Fruit fly (Drosophila melanogaster) whole organism, embryonic: ENCODE measurements around the gene RabX4.
A peak's percentile ranks its signal among the peaks of the same experiment; 100 is the strongest.

Source experiments
- CG10543 ChIP-seq: fragments of 200-800 bp; sonication (Bioruptor generic); optimal IDR thresholded peaks from 3 replicates; lab custom pipeline; 2017; ENCODE audit warnings: missing biosample characterization, mild to moderate bottlenecking, missing genetic modification characterization, moderate library complexity
- CG12219 ChIP-seq: fragments of 200-800 bp; sonication (Bioruptor generic); optimal IDR thresholded peaks from 3 replicates; lab custom pipeline; 2018; ENCODE audit warnings: missing biosample characterization, mild to moderate bottlenecking, missing genetic modification characterization
- CG13123 ChIP-seq: fragments of 200-800 bp; sonication (Bioruptor generic); optimal IDR thresholded peaks from 2 replicates; lab custom pipeline; 2016; ENCODE audit warnings: missing biosample characterization, missing genetic modification characterization
- CG14050 ChIP-seq: fragments of 200-800 bp; sonication (Bioruptor generic); IDR thresholded peaks from 3 replicates; pipeline ENCODE4 v1.3.6; 2022; ENCODE audit warnings: missing biosample characterization, missing genetic modification characterization
- CG14860 ChIP-seq: fragments of 200-800 bp; sonication (Bioruptor generic); IDR thresholded peaks from 3 replicates; pipeline ENCODE4 v1.3.6; 2022; ENCODE audit warnings: missing biosample characterization, missing genetic modification characterization; ENCODE audit not compliant: partially characterized antibody
- CG14965 ChIP-seq: fragments of 200-800 bp; sonication (Bioruptor generic); optimal IDR thresholded peaks from 2 replicates; lab custom pipeline; 2016; ENCODE audit warnings: missing biosample characterization, missing genetic modification characterization, borderline replicate concordance
- CG1603 ChIP-seq: fragments of 200-800 bp; sonication (Bioruptor generic); optimal IDR thresholded peaks from 2 replicates; lab custom pipeline; 2019; ENCODE audit warnings: missing biosample characterization, mild to moderate bottlenecking, missing genetic modification characterization, moderate library complexity
- CG17385 ChIP-seq: fragments of 200-800 bp; sonication (Bioruptor generic); optimal IDR thresholded peaks from 3 replicates; lab custom pipeline; 2018; ENCODE audit warnings: missing biosample characterization, mild to moderate bottlenecking, missing genetic modification characterization
- CG1792 ChIP-seq: fragments of 200-800 bp; sonication (Bioruptor generic); optimal IDR thresholded peaks from 2 replicates; lab custom pipeline; 2016; ENCODE audit warnings: missing biosample characterization, missing genetic modification characterization
- CG2116 ChIP-seq: fragments of 200-800 bp; sonication (Bioruptor generic); optimal IDR thresholded peaks from 3 replicates; lab custom pipeline; 2018; ENCODE audit warnings: missing biosample characterization, mild to moderate bottlenecking, missing genetic modification characterization
- CG2120 ChIP-seq: fragments of 200-800 bp; sonication (Bioruptor generic); optimal IDR thresholded peaks from 3 replicates; lab custom pipeline; 2016; ENCODE audit warnings: missing biosample characterization, missing genetic modification characterization
- CG32532 ChIP-seq: fragments of 200-800 bp; sonication (Bioruptor generic); IDR thresholded peaks from 2 replicates; pipeline ENCODE4 v1.3.6; 2022; ENCODE audit warnings: missing biosample characterization, missing genetic modification characterization
- CG34376 ChIP-seq: fragments of 200-800 bp; sonication (Bioruptor generic); optimal IDR thresholded peaks from 2 replicates; lab custom pipeline; 2018; ENCODE audit warnings: missing biosample characterization, mild to moderate bottlenecking, missing genetic modification characterization
- CG4360 ChIP-seq: fragments of 200-800 bp; sonication (Bioruptor generic); IDR thresholded peaks from 2 replicates; pipeline ENCODE4 v1.3.6; 2022; ENCODE audit warnings: missing biosample characterization, missing genetic modification characterization
- CG4730 ChIP-seq: fragments of 200-800 bp; sonication (Bioruptor generic); IDR thresholded peaks from 2 replicates; pipeline ENCODE4 v1.3.6; 2022; ENCODE audit warnings: missing biosample characterization, missing genetic modification characterization
- CG8765 ChIP-seq: fragments of 200-800 bp; sonication (Bioruptor generic); IDR thresholded peaks from 2 replicates; pipeline ENCODE4 v1.3.6; 2022; ENCODE audit warnings: missing biosample characterization, missing genetic modification characterization
- CG9215 ChIP-seq: fragments of 200-800 bp; sonication (Bioruptor generic); IDR thresholded peaks from 2 replicates; pipeline ENCODE4 v1.3.6; 2022; ENCODE audit warnings: missing biosample characterization, missing genetic modification characterization
- CHES-1-like ChIP-seq: fragments of 200-800 bp; sonication (Bioruptor generic); optimal IDR thresholded peaks from 2 replicates; lab custom pipeline; 2016; ENCODE audit warnings: missing biosample characterization, missing genetic modification characterization
- Camta ChIP-seq: fragments of 200-800 bp; sonication (Bioruptor generic); optimal IDR thresholded peaks from 2 replicates; lab custom pipeline; 2016; ENCODE audit warnings: missing biosample characterization, missing genetic modification characterization
- Chrac-16 ChIP-seq: fragments of 200-800 bp; sonication (Bioruptor generic); optimal IDR thresholded peaks from 3 replicates; lab custom pipeline; 2016; ENCODE audit warnings: missing biosample characterization, missing genetic modification characterization
- Deaf1 ChIP-seq: fragments of 200-800 bp; optimal IDR thresholded peaks from 3 replicates; lab custom pipeline; 2019; ENCODE audit warnings: missing biosample characterization, mild to moderate bottlenecking, missing genetic modification characterization, moderate library complexity
- Dp ChIP-seq: fragments of 200-800 bp; sonication (Bioruptor generic); optimal IDR thresholded peaks from 2 replicates; lab custom pipeline; 2018; ENCODE audit warnings: missing biosample characterization, mild to moderate bottlenecking, missing genetic modification characterization, moderate library complexity
- Eip74EF ChIP-seq, 2 experiments: fragments of 200-800 bp in 1 of 2; fragments of >200 bp in 1 of 2; sonication (Bioruptor generic) in 1 of 2; optimal IDR thresholded peaks; 2 replicates each; lab custom pipeline; 2017 to 2019; ENCODE audit warnings: missing biosample characterization in 2 of 2, missing genetic modification characterization in 2 of 2, mild to moderate bottlenecking in 1 of 2, moderate library complexity in 1 of 2
- MESR4 ChIP-seq: fragments of 200-800 bp; sonication (Bioruptor generic); optimal IDR thresholded peaks from 2 replicates; lab custom pipeline; 2018; ENCODE audit warnings: missing biosample characterization, mild to moderate bottlenecking, missing genetic modification characterization, moderate library complexity
- Max ChIP-seq: fragments of 200-800 bp; sonication (Bioruptor generic); optimal IDR thresholded peaks from 2 replicates; lab custom pipeline; 2016; ENCODE audit warnings: missing biosample characterization, mild to moderate bottlenecking, missing genetic modification characterization
- Neu2 ChIP-seq: fragments of 200-800 bp; sonication (Bioruptor generic); optimal IDR thresholded peaks from 3 replicates; lab custom pipeline; 2016; ENCODE audit warnings: missing biosample characterization, missing genetic modification characterization, borderline replicate concordance
- Nf-YA ChIP-seq: fragments of 200-800 bp; sonication (Bioruptor generic); IDR thresholded peaks from 2 replicates; pipeline ENCODE4 v1.3.6; 2022; ENCODE audit warnings: missing biosample characterization, missing genetic modification characterization
- Opbp ChIP-seq: fragments of 200-800 bp; sonication (Bioruptor generic); IDR thresholded peaks from 3 replicates; pipeline ENCODE4 v1.3.6; 2022; ENCODE audit warnings: missing biosample characterization, missing genetic modification characterization; ENCODE audit not compliant: partially characterized antibody
- PHDP ChIP-seq: fragments of 200-800 bp; sonication (Bioruptor generic); optimal IDR thresholded peaks from 3 replicates; lab custom pipeline; 2018; ENCODE audit warnings: missing biosample characterization, mild to moderate bottlenecking, missing genetic modification characterization, moderate library complexity
- Poxn ChIP-seq: fragments of 200-800 bp; sonication (Bioruptor generic); IDR thresholded peaks from 2 replicates; pipeline ENCODE4 v1.3.6; 2022; ENCODE audit warnings: missing biosample characterization, missing genetic modification characterization
- Six4 ChIP-seq: fragments of 200-800 bp; sonication (Bioruptor generic); optimal IDR thresholded peaks from 2 replicates; lab custom pipeline; 2016; ENCODE audit warnings: missing biosample characterization, missing genetic modification characterization
- Tbp ChIP-seq: fragments of >200 bp; optimal IDR thresholded peaks from 2 replicates; lab custom pipeline; 2018; ENCODE audit warnings: missing biosample characterization, missing genetic modification characterization
- Trl ChIP-seq, 3 experiments: fragments of >200 bp in 2 of 3; fragments of 200-800 bp in 1 of 3; sonication (Bioruptor generic) in 1 of 3; optimal IDR thresholded peaks; 2 replicates in 1 of 3; 3 replicates in 2 of 3; lab custom pipeline; 2016 to 2017; ENCODE audit warnings: missing biosample characterization in 1 of 3, missing genetic modification characterization in 1 of 3
- Xbp1 ChIP-seq: fragments of 200-800 bp; sonication (Bioruptor generic); optimal IDR thresholded peaks from 3 replicates; lab custom pipeline; 2016; ENCODE audit warnings: missing biosample characterization, mild to moderate bottlenecking, missing genetic modification characterization
- bcd ChIP-seq: fragments of 200-800 bp; sonication (Bioruptor generic); optimal IDR thresholded peaks from 2 replicates; lab custom pipeline; 2017; ENCODE audit warnings: missing biosample characterization, mild to moderate bottlenecking, missing genetic modification characterization
- bigmax ChIP-seq: fragments of 200-800 bp; sonication (Bioruptor generic); optimal IDR thresholded peaks from 2 replicates; lab custom pipeline; 2018; ENCODE audit warnings: missing biosample characterization, mild to moderate bottlenecking, missing genetic modification characterization
- bsh ChIP-seq, 2 experiments: fragments of 200-800 bp; sonication (Bioruptor generic); optimal IDR thresholded peaks; 2 replicates each; lab custom pipeline; 2017 to 2018; ENCODE audit warnings: mild to moderate bottlenecking in 2 of 2, missing biosample characterization in 2 of 2, missing genetic modification characterization in 2 of 2, moderate library complexity in 1 of 2
- cato ChIP-seq: fragments of 200-800 bp; sonication (Bioruptor generic); optimal IDR thresholded peaks from 2 replicates; lab custom pipeline; 2016; ENCODE audit warnings: missing biosample characterization, missing genetic modification characterization, borderline replicate concordance
- chm ChIP-seq: fragments of 200-800 bp; sonication (Bioruptor generic); IDR thresholded peaks from 2 replicates; pipeline ENCODE4 v1.3.6; 2022; ENCODE audit warnings: missing biosample characterization, missing genetic modification characterization
- danr ChIP-seq: fragments of 200-800 bp; sonication (Bioruptor generic); IDR thresholded peaks from 2 replicates; pipeline ENCODE4 v1.3.6; 2022; ENCODE audit warnings: missing biosample characterization, missing genetic modification characterization
- ems ChIP-seq: fragments of 200-800 bp; sonication (Bioruptor generic); optimal IDR thresholded peaks from 3 replicates; lab custom pipeline; 2016; ENCODE audit warnings: missing biosample characterization, missing genetic modification characterization
- eve ChIP-seq, 2 experiments: fragments of >200 bp; optimal IDR thresholded peaks; 2 replicates each; lab custom pipeline; 2017; ENCODE audit warnings: missing biosample characterization in 2 of 2, missing genetic modification characterization in 2 of 2
- ken ChIP-seq: fragments of 200-800 bp; sonication (Bioruptor generic); IDR thresholded peaks from 3 replicates; pipeline ENCODE4 v1.3.6; 2022; ENCODE audit warnings: missing biosample characterization, missing genetic modification characterization
- klu ChIP-seq: fragments of 200-800 bp; sonication (Bioruptor generic); IDR thresholded peaks from 2 replicates; pipeline ENCODE4 v1.3.6; 2022; ENCODE audit warnings: missing biosample characterization, missing genetic modification characterization
- lola ChIP-seq, 3 experiments: fragments of >200 bp in 2 of 3; fragments of 200-800 bp in 1 of 3; sonication (Bioruptor generic) in 1 of 3; optimal IDR thresholded peaks; 2 replicates each; lab custom pipeline; 2017 to 2019; ENCODE audit warnings: missing biosample characterization in 3 of 3, missing genetic modification characterization in 3 of 3, mild to moderate bottlenecking in 1 of 3, moderate library complexity in 1 of 3
- nerfin-1 ChIP-seq: fragments of 200-800 bp; sonication (Bioruptor generic); optimal IDR thresholded peaks from 3 replicates; lab custom pipeline; 2019; ENCODE audit warnings: missing biosample characterization, mild to moderate bottlenecking, missing genetic modification characterization, moderate library complexity
- pb ChIP-seq: fragments of 200-800 bp; sonication (Bioruptor generic); optimal IDR thresholded peaks from 3 replicates; lab custom pipeline; 2016; ENCODE audit warnings: missing biosample characterization, missing genetic modification characterization
- seq ChIP-seq: fragments of 200-800 bp; sonication (Bioruptor generic); IDR thresholded peaks from 2 replicates; pipeline ENCODE4 v1.3.6; 2022; ENCODE audit warnings: missing biosample characterization, missing genetic modification characterization
- unpg ChIP-seq: fragments of 200-800 bp; sonication (Bioruptor generic); optimal IDR thresholded peaks from 3 replicates; lab custom pipeline; 2018; ENCODE audit warnings: missing biosample characterization, mild to moderate bottlenecking, missing genetic modification characterization, moderate library complexity
- zen ChIP-seq: fragments of 200-800 bp; sonication (Bioruptor generic); optimal IDR thresholded peaks from 3 replicates; lab custom pipeline; 2018; ENCODE audit warnings: missing biosample characterization, mild to moderate bottlenecking, missing genetic modification characterization, moderate library complexity

The RabX4 gene

DNA sequence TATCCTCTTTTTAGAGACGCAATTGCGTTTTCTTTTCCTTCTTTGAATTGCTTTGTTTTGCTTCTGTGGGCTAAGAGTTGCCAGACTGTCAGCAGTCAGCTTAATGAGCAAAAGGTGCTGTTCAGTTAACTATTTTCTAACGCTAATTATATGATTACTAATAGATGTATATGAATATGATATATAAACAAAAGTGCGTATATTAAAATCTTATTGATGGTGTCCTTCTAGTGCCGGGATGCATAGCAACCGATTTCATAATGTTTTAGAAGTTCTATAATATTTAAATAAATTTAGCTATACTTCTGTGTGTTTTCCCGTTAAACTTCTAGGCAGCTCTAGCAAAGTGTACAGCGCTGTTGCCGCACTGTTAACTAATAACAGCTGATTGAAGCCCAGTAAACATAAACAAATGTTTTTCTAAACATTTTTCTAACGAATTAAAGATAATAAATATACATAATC lies 1.7 kb upstream of the RabX4 start, which contains the start of the genes Kaz and CG43273 (continued):
- TF ChIP-seq klu (GFP tag; lab: Robert Waterston, UW) (peak; percentile 30; the same call in 1 of the 2 replicates), Poxn (no peak), bcd (GFP tag; lab: Kevin White, UChicago) (peak; percentile 67), CG4730 (GFP tag; lab: Robert Waterston, UW) (no peak), CG1792 (GFP tag; lab: Kevin White, UChicago) (no peak), ken (GFP tag; lab: Robert Waterston, UW) (peak; percentile 57; the same call in 2 of the 3 replicates), CG34376 (peak; percentile 14), Six4 (GFP tag; lab: Kevin White, UChicago) (peak; percentile 40), bsh (GFP tag; optimal IDR thresholded peaks at IDR 0.05; lab: Kevin White, UChicago) (no peak), Max (GFP tag; lab: Kevin White, UChicago) (peak; percentile 56), Xbp1 (GFP tag; lab: Kevin White, UChicago) (peak; percentile 75), CHES-1-like (GFP tag; lab: Kevin White, UChicago) (no peak), PHDP (tag; lab: Kevin White, UChicago) (no peak), CG10543 (no peak), eve (GFP tag; optimal IDR thresholded peaks at IDR 0.05; lab: Kevin White, UChicago) (no peak), CG2116 (GFP tag; lab: Kevin White, UChicago) (peak; percentile 60), CG13123 (GFP tag; lab: Kevin White, UChicago) (no peak), CG4360 (GFP tag; lab: Robert Waterston, UW) (no peak), Deaf1 (tag; lab: Kevin White, UChicago) (no peak), CG1603 (no peak), CG32532 (GFP tag; lab: Robert Waterston, UW) (peak; percentile 64), CG14050 (GFP tag; lab: Robert Waterston, UW) (no peak), unpg (GFP tag; lab: Kevin White, UChicago) (no peak), Trl (optimal IDR thresholded peaks at IDR 0.05; lab: Kevin White, UChicago) (no peak), Trl (GFP tag; optimal IDR thresholded peaks at IDR 0.05; lab: Kevin White, UChicago) (no peak), Tbp (GFP tag; lab: Kevin White, UChicago) (no peak), zen (tag; lab: Kevin White, UChicago) (peak; percentile 93), CG12219 (GFP tag; lab: Kevin White, UChicago) (no peak), danr (no peak), CG9215 (GFP tag; lab: Robert Waterston, UW) (peak; percentile 50), CG14965 (GFP tag; lab: Kevin White, UChicago) (no peak), bigmax (GFP tag; lab: Kevin White, UChicago) (no peak), Eip74EF (GFP tag; optimal IDR thresholded peaks at IDR 0.05; lab: Kevin White, UChicago) (no peak), CG2120 (GFP tag; lab: Kevin White, UChicago) (peak; percentile 67), MESR4 (GFP tag; lab: Kevin White, UChicago) (no peak), pb (GFP tag; lab: Kevin White, UChicago) (no peak), lola (GFP tag; optimal IDR thresholded peaks at IDR 0.05; lab: Kevin White, UChicago) (peak in 1 of 3 experiments; percentile 65), Neu2 (GFP tag; lab: Kevin White, UChicago) (no peak), ems (GFP tag; lab: Kevin White, UChicago) (peak; percentile 6), Dp (peak; percentile 1), Nf-YA (no peak), Chrac-16 (peak; percentile 59), chm (GFP tag; lab: Robert Waterston, UW) (peak; percentile 19; the same call in 1 of the 2 replicates), CG17385 (GFP tag; lab: Kevin White, UChicago) (no peak), Opbp (GFP tag; lab: Robert Waterston, UW) (no peak), CG14860 (no peak), CG8765 (GFP tag; lab: Robert Waterston, UW) (no peak), Camta (GFP tag; lab: Kevin White, UChicago) (no peak), cato (GFP tag; lab: Kevin White, UChicago) (peak; percentile 15), nerfin-1 (tag; lab: Kevin White, UChicago) (no peak), seq (GFP tag; lab: Robert Waterston, UW) (no peak)
